Worm (Caenorhabditis elegans): Measurements from ENCODE around the gene R05A10.4.

The R05A10.4 gene

ce11 chrIV:14172181-14172580 is at the start of gene R05A10.4:
Gene R05A10.4, plus strand, starts transcription at chrIV:14172481.
- TF ChIP-seq ref-1 (GFP tag; conservative IDR thresholded peaks at IDR 0.05), result no peak
- TF ChIP-seq klf-2 (GFP tag; conservative IDR thresholded peaks at IDR 0.05), result no peak
- TF ChIP-seq T22C8.4 (GFP tag; IDR thresholded peaks at IDR 0.05), result no peak
- no peak for TF ChIP-seq ztf-23 (GFP tag; IDR thresholded peaks at IDR 0.05)

- no peak for TF ChIP-seq med-1 (GFP tag; optimal IDR thresholded peaks at IDR 0.05; ENCODE audit: insufficient read depth)
- TF ChIP-seq tab-1 (GFP tag; IDR thresholded peaks at IDR 0.05), result no peak
- no peak for TF ChIP-seq klf-2 (GFP tag; conservative IDR thresholded peaks at IDR 0.05)
- no peak for TF ChIP-seq cog-1 (tag; optimal IDR thresholded peaks at IDR 0.05)
- no peak for TF ChIP-seq flt-1 (GFP tag; IDR thresholded peaks at IDR 0.05)
- TF ChIP-seq ref-1 (GFP tag; conservative IDR thresholded peaks at IDR 0.05), result no peak
- TF ChIP-seq T22C8.4 (GFP tag; IDR thresholded peaks at IDR 0.05), result no peak
- no peak for TF ChIP-seq ztf-29 (GFP tag; IDR thresholded peaks at IDR 0.05)
- no peak for TF ChIP-seq ztf-23 (GFP tag; IDR thresholded peaks at IDR 0.05)
Observed at ce11 chrIV:14123956-14124355, 48.3 kb upstream of the R05A10.4 start, which contains the start of gene nkcc-1. Gene nkcc-1, minus strand, starts transcription at chrIV:14124056.

DNA sequence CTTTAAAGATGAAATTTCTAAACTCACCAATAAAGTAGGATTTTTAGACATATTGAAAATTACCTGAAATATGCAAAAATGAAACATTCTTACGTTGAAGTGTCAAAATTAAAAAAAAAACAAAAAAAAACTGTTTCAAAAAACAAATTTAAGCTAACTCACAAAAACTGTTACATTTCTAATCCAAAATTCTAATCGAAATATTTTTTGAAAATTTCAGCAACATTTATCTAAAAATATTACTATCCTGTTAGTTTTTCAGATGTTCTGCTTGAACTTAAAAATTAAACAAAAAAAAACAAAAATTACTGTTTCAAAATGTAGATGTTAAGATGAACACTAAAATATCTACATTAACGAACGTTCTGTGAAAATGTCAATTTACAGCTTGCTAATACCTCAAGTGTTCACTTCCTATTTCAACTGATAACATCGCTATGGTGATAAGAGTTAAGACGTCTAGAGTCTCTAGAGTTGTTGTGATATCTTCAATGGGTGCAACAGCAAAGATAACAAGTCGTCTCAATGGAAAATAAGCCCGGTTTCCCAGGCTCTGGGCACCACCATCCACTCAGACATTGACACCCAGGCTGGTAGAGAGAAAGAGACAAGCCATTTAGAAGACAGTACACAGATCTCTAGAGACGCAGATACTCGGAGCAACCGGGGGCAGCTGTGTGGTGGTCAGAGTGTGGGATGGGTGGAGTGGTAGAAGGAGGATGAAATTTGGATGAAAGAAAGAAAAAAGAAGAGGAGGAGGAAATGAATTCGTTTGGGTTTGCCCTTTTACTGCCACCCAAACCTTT is 44.3 kb upstream of the R05A10.4 start, which contains the start of gene H12I19.115:
TSS of gene H12I19.115 (minus strand) at position 51 of the 806 bp plus-strand sequence.
- TF ChIP-seq flt-1 (GFP tag; IDR thresholded peaks at IDR 0.05) (no peak), med-1 (GFP tag; optimal IDR thresholded peaks at IDR 0.05; ENCODE audit: insufficient read depth) (no peak)

DNA sequence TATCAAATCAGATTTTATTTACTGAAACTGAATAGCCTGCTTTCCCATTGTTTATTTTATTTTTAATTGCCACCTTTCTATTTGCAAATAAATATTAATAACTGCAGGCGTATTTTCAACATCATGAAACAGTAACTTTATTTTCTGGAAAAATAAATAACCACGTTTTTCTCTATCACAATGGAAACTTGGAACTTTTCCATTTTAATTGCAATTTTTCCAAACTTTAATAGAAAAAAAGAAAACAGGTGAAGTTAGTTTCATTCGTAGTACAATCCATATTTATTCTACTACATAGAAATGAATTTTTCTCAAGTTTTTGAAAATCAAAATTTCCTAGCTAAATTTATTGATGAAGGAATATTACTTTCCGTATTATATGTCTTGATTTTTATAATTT is 43.2 kb upstream of the R05A10.4 start, which contains the start of gene srz-42:
TSS of gene srz-42 (plus strand) at position 301 of the 400 bp plus-strand sequence.
- TF ChIP-seq ref-1 (GFP tag; conservative IDR thresholded peaks at IDR 0.05) (no peak), cog-1 (tag; optimal IDR thresholded peaks at IDR 0.05) (no peak), T22C8.4 (GFP tag; IDR thresholded peaks at IDR 0.05) (no peak), tab-1 (GFP tag; IDR thresholded peaks at IDR 0.05) (no peak), flt-1 (GFP tag; IDR thresholded peaks at IDR 0.05) (no peak), med-1 (GFP tag; optimal IDR thresholded peaks at IDR 0.05; ENCODE audit: insufficient read depth) (no peak)

DNA sequence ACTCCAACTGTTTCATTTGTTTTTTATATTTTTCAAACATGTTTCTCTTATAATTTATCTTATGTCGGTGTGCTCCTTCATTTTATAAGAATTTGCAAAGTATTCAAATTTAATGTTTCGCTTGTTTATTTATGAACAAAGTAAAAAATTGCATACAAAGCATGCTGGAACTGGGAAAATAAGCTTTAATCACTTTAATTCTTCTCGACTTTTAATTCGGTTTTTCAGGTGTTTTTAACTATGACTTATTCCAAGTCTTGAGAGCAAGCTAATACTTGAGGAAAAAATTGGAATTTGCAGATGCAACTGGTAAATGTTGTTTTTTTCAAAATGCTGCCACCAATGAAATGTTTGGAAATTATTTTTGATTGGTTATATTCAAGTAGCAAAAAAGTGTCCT is 40.5 kb upstream of the R05A10.4 start, which contains the start of gene srz-59:
TSS of gene srz-59 (plus strand) at position 301 of the 400 bp plus-strand sequence.
- TF ChIP-seq klf-2 (GFP tag; conservative IDR thresholded peaks at IDR 0.05) (no peak), T22C8.4 (GFP tag; IDR thresholded peaks at IDR 0.05) (no peak), tab-1 (GFP tag; IDR thresholded peaks at IDR 0.05) (no peak), ztf-29 (GFP tag; IDR thresholded peaks at IDR 0.05) (no peak), ztf-23 (GFP tag; IDR thresholded peaks at IDR 0.05) (no peak), ref-1 (GFP tag; conservative IDR thresholded peaks at IDR 0.05) (no peak), med-1 (GFP tag; optimal IDR thresholded peaks at IDR 0.05; ENCODE audit: insufficient read depth) (no peak), flt-1 (GFP tag; IDR thresholded peaks at IDR 0.05) (no peak), cog-1 (tag; optimal IDR thresholded peaks at IDR 0.05) (no peak)

ce11 chrIV:14133400-14133799 is 38.9 kb upstream of the R05A10.4 start:
- TF ChIP-seq T22C8.4 (GFP tag; IDR thresholded peaks at IDR 0.05), result no peak
- no peak for TF ChIP-seq tab-1 (GFP tag; IDR thresholded peaks at IDR 0.05)
- no peak for TF ChIP-seq ztf-29 (GFP tag; IDR thresholded peaks at IDR 0.05)
- TF ChIP-seq med-1 (GFP tag; optimal IDR thresholded peaks at IDR 0.05; ENCODE audit: insufficient read depth), result no peak
- no peak for TF ChIP-seq klf-2 (GFP tag; conservative IDR thresholded peaks at IDR 0.05)
- TF ChIP-seq ref-1 (GFP tag; conservative IDR thresholded peaks at IDR 0.05), result no peak
- no peak for TF ChIP-seq ztf-23 (GFP tag; IDR thresholded peaks at IDR 0.05)
- TF ChIP-seq cog-1 (tag; optimal IDR thresholded peaks at IDR 0.05), result no peak
- no peak for TF ChIP-seq flt-1 (GFP tag; IDR thresholded peaks at IDR 0.05)

DNA sequence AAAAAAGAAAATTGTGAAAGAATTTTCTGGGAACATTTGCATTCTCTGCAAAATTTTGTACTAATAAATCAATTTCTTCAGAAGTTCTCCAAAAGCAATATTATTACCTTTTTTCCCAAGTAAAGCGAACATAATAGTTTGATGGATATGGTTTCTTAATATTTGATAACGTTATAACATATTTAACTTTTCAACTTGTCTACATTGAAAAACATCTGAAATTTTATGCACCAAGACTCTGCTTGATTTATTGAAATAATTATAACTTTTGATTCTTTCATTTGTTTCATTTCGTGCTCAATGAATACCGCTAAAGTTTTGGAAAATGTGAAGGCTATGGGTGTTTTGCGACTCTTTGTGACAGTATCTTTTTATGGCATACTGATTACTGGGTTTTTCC is 35.2 kb upstream of the R05A10.4 start, which contains the start of gene srz-31:
TSS of gene srz-31 (plus strand) at position 301 of the 400 bp plus-strand sequence.
- TF ChIP-seq ref-1 (GFP tag; conservative IDR thresholded peaks at IDR 0.05), result no peak
- no peak for TF ChIP-seq med-1 (GFP tag; optimal IDR thresholded peaks at IDR 0.05; ENCODE audit: insufficient read depth)
- no peak for TF ChIP-seq flt-1 (GFP tag; IDR thresholded peaks at IDR 0.05)
- TF ChIP-seq ztf-29 (GFP tag; IDR thresholded peaks at IDR 0.05), result no peak
- TF ChIP-seq T22C8.4 (GFP tag; IDR thresholded peaks at IDR 0.05), result no peak
- TF ChIP-seq tab-1 (GFP tag; IDR thresholded peaks at IDR 0.05), result no peak
- no peak for TF ChIP-seq klf-2 (GFP tag; conservative IDR thresholded peaks at IDR 0.05)
- TF ChIP-seq cog-1 (tag; optimal IDR thresholded peaks at IDR 0.05), result no peak
- TF ChIP-seq ztf-23 (GFP tag; IDR thresholded peaks at IDR 0.05), result no peak

- no peak for TF ChIP-seq cog-1 (tag; optimal IDR thresholded peaks at IDR 0.05)
- TF ChIP-seq T22C8.4 (GFP tag; IDR thresholded peaks at IDR 0.05), result no peak
- TF ChIP-seq med-1 (GFP tag; optimal IDR thresholded peaks at IDR 0.05; ENCODE audit: insufficient read depth), result no peak
- TF ChIP-seq ref-1 (GFP tag; conservative IDR thresholded peaks at IDR 0.05), result no peak
- TF ChIP-seq tab-1 (GFP tag; IDR thresholded peaks at IDR 0.05), result no peak
Observed at ce11 chrIV:14143042-14143441, 29.2 kb upstream of the R05A10.4 start.

DNA sequence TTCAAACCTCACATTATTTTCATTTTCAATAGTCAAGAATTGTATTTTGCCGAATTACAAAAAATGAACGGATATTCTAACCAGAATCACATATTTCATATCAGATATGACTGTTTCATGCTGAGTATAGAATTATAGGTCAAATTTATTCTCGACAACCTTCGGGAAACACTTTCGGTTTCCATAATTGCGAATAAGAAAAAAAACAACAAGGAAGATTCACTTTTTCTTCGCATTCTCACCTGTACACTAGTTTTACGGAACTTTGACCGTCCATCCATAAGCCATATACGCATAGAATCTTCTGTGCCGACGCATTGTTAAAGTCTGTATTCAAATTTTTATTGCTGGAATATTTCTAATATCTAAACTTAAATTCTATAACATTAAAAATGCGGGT is 26.7 kb upstream of the R05A10.4 start, which contains the start of gene oac-37:
TSS of gene oac-37 (plus strand) at position 301 of the 400 bp plus-strand sequence.
- TF ChIP-seq klf-2 (GFP tag; conservative IDR thresholded peaks at IDR 0.05), result no peak
- TF ChIP-seq ref-1 (GFP tag; conservative IDR thresholded peaks at IDR 0.05), result no peak
- no peak for TF ChIP-seq tab-1 (GFP tag; IDR thresholded peaks at IDR 0.05)
- TF ChIP-seq T22C8.4 (GFP tag; IDR thresholded peaks at IDR 0.05), result no peak
- no peak for TF ChIP-seq med-1 (GFP tag; optimal IDR thresholded peaks at IDR 0.05; ENCODE audit: insufficient read depth)
- no peak for TF ChIP-seq flt-1 (GFP tag; IDR thresholded peaks at IDR 0.05)
- no peak for TF ChIP-seq cog-1 (tag; optimal IDR thresholded peaks at IDR 0.05)
- no peak for TF ChIP-seq ztf-23 (GFP tag; IDR thresholded peaks at IDR 0.05)

ce11 chrIV:14153261-14153660 is 19.0 kb upstream of the R05A10.4 start, which contains the start of gene oac-38:
Gene oac-38, minus strand, starts transcription at chrIV:14153361.
- TF ChIP-seq klf-2 (GFP tag; conservative IDR thresholded peaks at IDR 0.05) (no peak), ztf-23 (GFP tag; IDR thresholded peaks at IDR 0.05) (no peak), T22C8.4 (GFP tag; IDR thresholded peaks at IDR 0.05) (no peak), ztf-29 (GFP tag; IDR thresholded peaks at IDR 0.05) (no peak), tab-1 (GFP tag; IDR thresholded peaks at IDR 0.05) (no peak), ref-1 (GFP tag; conservative IDR thresholded peaks at IDR 0.05) (no peak), cog-1 (tag; optimal IDR thresholded peaks at IDR 0.05) (no peak), flt-1 (GFP tag; IDR thresholded peaks at IDR 0.05) (no peak), med-1 (GFP tag; optimal IDR thresholded peaks at IDR 0.05; ENCODE audit: insufficient read depth) (no peak)
